Worm (Caenorhabditis elegans): ENCODE measurements around the gene Y57A10C.11.

Gene Y57A10C.11

ce11 chrII:12373921-12374320 lies 40.8 kb downstream of the Y57A10C.11 start:
- TF ChIP-seq T22C8.4 (GFP tag; IDR thresholded peaks at IDR 0.05) (no peak), tab-1 (GFP tag; IDR thresholded peaks at IDR 0.05) (no peak), med-1 (GFP tag; optimal IDR thresholded peaks at IDR 0.05; ENCODE audit: insufficient read depth) (no peak), ref-1 (GFP tag; conservative IDR thresholded peaks at IDR 0.05) (no peak), ztf-23 (GFP tag; IDR thresholded peaks at IDR 0.05) (no peak), klf-2 (GFP tag; conservative IDR thresholded peaks at IDR 0.05) (no peak), ztf-29 (GFP tag; IDR thresholded peaks at IDR 0.05) (no peak), flt-1 (GFP tag; IDR thresholded peaks at IDR 0.05) (no peak), cog-1 (tag; optimal IDR thresholded peaks at IDR 0.05) (no peak)

- no peak for TF ChIP-seq cog-1 (tag; optimal IDR thresholded peaks at IDR 0.05)
- TF ChIP-seq T22C8.4 (GFP tag; IDR thresholded peaks at IDR 0.05): no peak
- TF ChIP-seq klf-2 (GFP tag; conservative IDR thresholded peaks at IDR 0.05): no peak
- TF ChIP-seq flt-1 (GFP tag; IDR thresholded peaks at IDR 0.05): no peak
Measured at ce11 chrII:12369202-12369601, 45.5 kb downstream of the Y57A10C.11 start.
